Worm (Caenorhabditis elegans) whole organism, late embryonic: Measurements from ENCODE around the gene nspb-1.
"Not testable (repeated sequence)": the region's sequence is repeated elsewhere in the genome, so short reads cannot be mapped to it uniquely, and the experiment has no call there.

Experiments
- C08G9.2 ChIP-seq: sonication (generic microtip); optimal IDR thresholded peaks from 2 replicates; lab custom pipeline; 2016; ENCODE audit warnings: mild to moderate bottlenecking, missing genetic modification characterization, moderate library complexity, missing compliant biosample characterization
- F13H6.1 ChIP-seq: sonication (generic microtip); optimal IDR thresholded peaks from 2 replicates; lab custom pipeline; 2016; ENCODE audit warnings: missing genetic modification characterization, missing compliant biosample characterization
- K09A11.1 ChIP-seq: sonication (generic microtip); optimal IDR thresholded peaks from 2 replicates; lab custom pipeline; 2017; ENCODE audit warnings: antibody characterized with exemption, mild to moderate bottlenecking, missing genetic modification characterization, missing compliant biosample characterization; ENCODE audit not compliant: insufficient read depth
- T23F11.4 ChIP-seq: fragments of 200-800 bp; sonication (Bioruptor generic); optimal IDR thresholded peaks from 2 replicates; lab custom pipeline; 2018; ENCODE audit warnings: mild to moderate bottlenecking, missing genetic modification characterization, missing compliant biosample characterization
- ahr-1 ChIP-seq: sonication (generic microtip); optimal IDR thresholded peaks from 2 replicates; lab custom pipeline; 2016; ENCODE audit warnings: missing genetic modification characterization, missing compliant biosample characterization
- ceh-14 ChIP-seq: sonication (generic microtip); optimal IDR thresholded peaks from 2 replicates; lab custom pipeline; 2016; ENCODE audit warnings: missing genotype, missing genetic modification characterization, missing compliant biosample characterization
- ceh-2 ChIP-seq: sonication (generic microtip); optimal IDR thresholded peaks from 2 replicates; lab custom pipeline; 2016; ENCODE audit warnings: missing genotype, missing genetic modification characterization, missing compliant biosample characterization
- ceh-24 ChIP-seq: sonication (generic microtip); optimal IDR thresholded peaks from 2 replicates; lab custom pipeline; 2016; ENCODE audit warnings: mild to moderate bottlenecking, missing genetic modification characterization, missing compliant biosample characterization
- ceh-31 ChIP-seq: sonication (generic microtip); optimal IDR thresholded peaks from 2 replicates; lab custom pipeline; 2016; ENCODE audit warnings: missing genetic modification characterization, missing compliant biosample characterization
- ceh-34 ChIP-seq: sonication (generic microtip); optimal IDR thresholded peaks from 2 replicates; lab custom pipeline; 2016; ENCODE audit warnings: mild to moderate bottlenecking, missing genetic modification characterization, missing compliant biosample characterization
- ceh-45 ChIP-seq: fragments of 200-800 bp; sonication (Bioruptor generic); IDR thresholded peaks from 2 replicates; pipeline ENCODE4 v1.3.6; 2022; ENCODE audit warnings: missing genetic modification reagents, missing genetic modification characterization, missing compliant biosample characterization
- ceh-48 ChIP-seq: sonication (generic microtip); optimal IDR thresholded peaks from 2 replicates; lab custom pipeline; 2016; ENCODE audit warnings: missing genetic modification characterization, inconsistent platforms, missing compliant biosample characterization
- ceh-6 ChIP-seq: fragments of 200-800 bp; sonication (Bioruptor generic); optimal IDR thresholded peaks from 2 replicates; lab custom pipeline; 2018; ENCODE audit warnings: mild to moderate bottlenecking, missing genetic modification characterization, missing compliant biosample characterization
- elt-2 ChIP-seq: sonication (generic microtip); optimal IDR thresholded peaks from 2 replicates; lab custom pipeline; 2016; ENCODE audit warnings: missing genetic modification reagents, missing genetic modification characterization, missing compliant biosample characterization
- eyg-1 ChIP-seq: sonication (generic microtip); optimal IDR thresholded peaks from 2 replicates; lab custom pipeline; 2016; ENCODE audit warnings: missing genotype, missing genetic modification characterization, missing compliant biosample characterization
- fax-1 ChIP-seq: sonication (generic microtip); optimal IDR thresholded peaks from 2 replicates; lab custom pipeline; 2016; ENCODE audit warnings: missing genotype, missing genetic modification characterization, missing compliant biosample characterization
- fkh-10 ChIP-seq: fragments of 150-350 bp; optimal IDR thresholded peaks from 2 replicates; lab custom pipeline; 2014; ENCODE audit warnings: missing biosample characterization, missing genetic modification reagents, missing genetic modification characterization
- hlh-13 ChIP-seq: fragments of 200-800 bp; sonication (Bioruptor generic); optimal IDR thresholded peaks from 2 replicates; lab custom pipeline; 2018; ENCODE audit warnings: mild to moderate bottlenecking, missing genetic modification characterization, missing compliant biosample characterization
- hlh-15 ChIP-seq: sonication (generic microtip); optimal IDR thresholded peaks from 2 replicates; lab custom pipeline; 2016; ENCODE audit warnings: missing genetic modification characterization, missing compliant biosample characterization
- hlh-30 ChIP-seq: sonication (generic microtip); optimal IDR thresholded peaks from 2 replicates; lab custom pipeline; 2017; ENCODE audit warnings: antibody characterized with exemption, missing genetic modification characterization, missing compliant biosample characterization; ENCODE audit not compliant: insufficient read depth
- hlh-6 ChIP-seq: sonication (generic microtip); optimal IDR thresholded peaks from 2 replicates; lab custom pipeline; 2016; ENCODE audit warnings: missing genotype, missing genetic modification characterization, missing compliant biosample characterization
- lin-11 ChIP-seq: fragments of 200-800 bp; sonication (Bioruptor generic); optimal IDR thresholded peaks from 2 replicates; lab custom pipeline; 2018; ENCODE audit warnings: mild to moderate bottlenecking, missing genetic modification characterization, missing compliant biosample characterization
- madf-2 ChIP-seq: sonication (generic microtip); optimal IDR thresholded peaks from 2 replicates; lab custom pipeline; 2017; ENCODE audit warnings: missing genetic modification characterization, missing compliant biosample characterization
- mec-3 ChIP-seq: sonication (generic microtip); optimal IDR thresholded peaks from 2 replicates; lab custom pipeline; 2016; ENCODE audit warnings: borderline replicate concordance, missing genetic modification characterization, missing compliant biosample characterization
- nfya-1 ChIP-seq: sonication (generic microtip); optimal IDR thresholded peaks from 2 replicates; lab custom pipeline; 2017; ENCODE audit warnings: missing genetic modification characterization, mild to moderate bottlenecking, missing compliant biosample characterization, antibody characterized with exemption, moderate library complexity
- nhr-11 ChIP-seq: fragments of 150-350 bp; optimal IDR thresholded peaks from 2 replicates; lab custom pipeline; 2014; ENCODE audit warnings: missing biosample characterization, missing genetic modification characterization
- nhr-232 ChIP-seq: sonication (generic microtip); optimal IDR thresholded peaks from 2 replicates; lab custom pipeline; 2016; ENCODE audit warnings: missing genetic modification characterization, missing compliant biosample characterization
- odd-2 ChIP-seq: sonication (generic microtip); optimal IDR thresholded peaks from 2 replicates; lab custom pipeline; 2017; ENCODE audit warnings: antibody characterized with exemption, mild to moderate bottlenecking, missing genetic modification characterization, missing compliant biosample characterization
- pag-3 ChIP-seq: sonication (generic microtip); optimal IDR thresholded peaks from 2 replicates; lab custom pipeline; 2016; ENCODE audit warnings: missing compliant biosample characterization, missing genetic modification characterization, borderline replicate concordance
- pat-9 ChIP-seq: fragments of 200-800 bp; sonication (Bioruptor generic); optimal IDR thresholded peaks from 2 replicates; lab custom pipeline; 2018; ENCODE audit warnings: mild to moderate bottlenecking, missing genetic modification characterization, moderate library complexity, missing compliant biosample characterization
- pax-1 ChIP-seq: fragments of 150-350 bp; optimal IDR thresholded peaks from 2 replicates; lab custom pipeline; 2014; ENCODE audit warnings: missing biosample characterization, missing genetic modification characterization
- pha-2 ChIP-seq: sonication (generic microtip); optimal IDR thresholded peaks from 2 replicates; lab custom pipeline; 2017; ENCODE audit warnings: mild to moderate bottlenecking, missing genetic modification characterization, missing compliant biosample characterization
- pha-4 ChIP-seq: fragments of 150-350 bp; optimal IDR thresholded peaks from 2 replicates; lab custom pipeline; 2018; ENCODE audit warnings: missing biosample characterization, missing genetic modification reagents, missing genetic modification characterization
- pros-1 ChIP-seq: fragments of 150-350 bp; optimal IDR thresholded peaks from 2 replicates; lab custom pipeline; 2014; ENCODE audit warnings: missing biosample characterization, missing genetic modification reagents, missing genetic modification characterization
- ref-2 ChIP-seq: sonication (generic microtip); optimal IDR thresholded peaks from 2 replicates; lab custom pipeline; 2016; ENCODE audit warnings: missing genetic modification characterization, missing compliant biosample characterization
- sox-4 ChIP-seq: sonication (generic microtip); optimal IDR thresholded peaks from 2 replicates; lab custom pipeline; 2017; ENCODE audit warnings: mild to moderate bottlenecking, missing genetic modification characterization, inconsistent platforms, missing compliant biosample characterization
- tbx-7 ChIP-seq: sonication (generic microtip); optimal IDR thresholded peaks from 2 replicates; lab custom pipeline; 2016; ENCODE audit warnings: missing genotype, missing genetic modification characterization, missing compliant biosample characterization
- unc-3 ChIP-seq, 2 experiments: fragments of 200-800 bp in 1 of 2; sonication (Bioruptor generic) in 1 of 2; sonication (generic microtip) in 1 of 2; conservative IDR thresholded peaks in 1 of 2; optimal IDR thresholded peaks in 1 of 2; 2 replicates each; pipeline versions ENCODE4 v1.3.6 to Lab custom; 2016 to 2022; ENCODE audit warnings: missing compliant biosample characterization in 2 of 2, missing genetic modification characterization in 2 of 2, missing genetic modification reagents in 1 of 2
- unc-55 ChIP-seq: sonication (generic microtip); optimal IDR thresholded peaks from 2 replicates; lab custom pipeline; 2017; ENCODE audit warnings: missing biosample characterization, missing genetic modification reagents, missing genetic modification characterization
- unc-86 ChIP-seq: sonication (generic microtip); optimal IDR thresholded peaks from 2 replicates; lab custom pipeline; 2016; ENCODE audit warnings: missing genetic modification characterization, missing compliant biosample characterization
- zip-5 ChIP-seq: sonication (generic microtip); optimal IDR thresholded peaks from 2 replicates; lab custom pipeline; 2016; ENCODE audit warnings: missing genetic modification characterization, missing compliant biosample characterization

Gene nspb-1

DNA sequence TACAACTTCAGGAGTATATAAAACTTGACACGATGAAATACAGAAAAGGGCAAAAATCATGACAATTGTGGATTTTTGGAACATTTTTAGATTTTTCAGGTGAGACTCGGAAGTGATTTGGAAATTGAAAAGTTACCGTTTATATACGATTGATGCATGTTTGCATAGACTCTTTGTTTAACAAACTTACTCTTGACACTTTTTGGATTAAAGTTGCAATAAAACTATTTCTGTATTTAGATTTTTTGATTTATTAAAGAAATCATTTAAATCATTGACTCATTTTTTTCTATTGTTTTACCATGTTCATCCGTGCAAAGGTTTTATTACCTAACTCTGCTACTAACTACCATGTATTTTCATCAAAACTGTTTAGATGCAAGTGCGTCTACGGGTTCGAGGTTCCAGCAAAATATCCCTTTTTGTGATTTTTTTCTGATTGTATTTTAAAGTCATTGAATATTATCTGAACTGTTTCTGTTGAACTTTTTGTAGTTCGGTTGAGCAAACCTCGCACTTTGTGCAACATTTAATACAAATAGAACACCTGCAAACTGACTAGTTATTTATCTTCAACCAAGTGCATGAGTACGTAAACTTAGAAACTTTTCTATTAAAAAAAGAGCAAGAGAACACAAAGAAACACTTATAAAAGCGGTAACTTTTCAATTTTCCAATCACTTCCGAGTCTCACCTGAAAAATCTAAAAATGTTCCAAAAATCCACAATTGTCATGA lies at the start of gene nspb-1, which contains the start of gene nspb-2:
TSS of gene nspb-1 (minus strand) at position 101 of the 737 bp plus-strand sequence.
TSS of gene nspb-2 (plus strand) at position 687 of the 737 bp plus-strand sequence.
- not testable (repeated sequence) for TF ChIP-seq hlh-6 (tag; lab: Kevin White, UChicago); K09A11.1 (tag; lab: Kevin White, UChicago); pag-3
- TF ChIP-seq, all 69 proteins: peak for 0; not testable (repeated sequence) for 69

DNA sequence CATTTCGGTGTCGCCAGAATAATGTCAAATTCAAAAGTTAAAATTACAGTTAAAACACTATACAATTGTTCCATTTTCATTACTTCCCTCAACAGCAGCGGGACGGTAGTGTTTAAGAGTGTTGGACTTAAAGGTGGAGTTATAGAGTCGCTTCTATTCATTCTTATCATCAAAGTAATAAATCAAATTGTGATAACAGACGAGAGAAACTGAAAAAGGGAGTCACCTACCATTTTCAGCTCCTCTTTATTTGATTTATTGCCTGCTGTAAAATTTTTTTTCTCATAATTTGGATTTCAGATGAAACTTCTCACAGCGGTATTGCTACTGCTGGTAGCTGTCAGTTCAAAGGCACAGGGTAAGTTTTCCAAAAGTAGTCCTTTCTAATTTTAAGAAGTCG lies 49.0 kb upstream of the nspb-1 start, which contains the start of gene C01B10.6:
TSS of gene C01B10.6 (plus strand) at position 301 of the 400 bp plus-strand sequence.
- TF ChIP-seq nhr-11 (tag; lab: Kevin White, UChicago) = no peak
- no peak for TF ChIP-seq madf-2 (tag; lab: Kevin White, UChicago)
- no peak for TF ChIP-seq unc-86
- TF ChIP-seq eyg-1 = no peak
- no peak for TF ChIP-seq elt-2 (tag; lab: Kevin White, UChicago)
- TF ChIP-seq fax-1 (tag; lab: Kevin White, UChicago) = no peak
- no peak for TF ChIP-seq pat-9 (tag; lab: Kevin White, UChicago)

DNA sequence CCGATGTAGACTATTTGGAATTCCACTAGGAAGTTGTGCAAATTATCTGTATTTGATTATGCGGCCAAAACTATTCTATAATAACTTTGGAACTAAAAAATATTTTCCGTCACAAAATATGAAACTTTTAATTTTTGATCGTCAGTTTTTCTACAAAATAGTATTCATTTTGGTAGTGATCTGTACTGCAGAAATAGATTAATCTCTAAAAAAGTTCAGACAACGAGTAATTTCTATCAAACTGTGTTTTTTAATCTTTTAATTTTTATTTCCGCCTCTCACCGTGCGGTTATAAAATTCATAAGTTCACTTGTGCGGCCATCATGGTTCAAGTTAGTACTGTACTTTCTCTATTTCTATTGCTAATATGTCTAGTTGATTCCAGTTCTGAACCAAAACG lies 47.3 kb upstream of the nspb-1 start, which contains the start of gene C01B10.7:
TSS of gene C01B10.7 (plus strand) at position 301 of the 400 bp plus-strand sequence.
- TF ChIP-seq ceh-24 (no peak), pha-4 (tag; lab: Kevin White, UChicago) (no peak), sox-4 (tag; lab: Kevin White, UChicago) (no peak), hlh-15 (no peak), elt-2 (tag; lab: Kevin White, UChicago) (no peak), ceh-45 (GFP tag; lab: Robert Waterston, UW) (no peak), odd-2 (tag; lab: Kevin White, UChicago) (no peak), pat-9 (tag; lab: Kevin White, UChicago) (no peak)
- TF ChIP-seq, all 69 proteins: peak for 0

DNA sequence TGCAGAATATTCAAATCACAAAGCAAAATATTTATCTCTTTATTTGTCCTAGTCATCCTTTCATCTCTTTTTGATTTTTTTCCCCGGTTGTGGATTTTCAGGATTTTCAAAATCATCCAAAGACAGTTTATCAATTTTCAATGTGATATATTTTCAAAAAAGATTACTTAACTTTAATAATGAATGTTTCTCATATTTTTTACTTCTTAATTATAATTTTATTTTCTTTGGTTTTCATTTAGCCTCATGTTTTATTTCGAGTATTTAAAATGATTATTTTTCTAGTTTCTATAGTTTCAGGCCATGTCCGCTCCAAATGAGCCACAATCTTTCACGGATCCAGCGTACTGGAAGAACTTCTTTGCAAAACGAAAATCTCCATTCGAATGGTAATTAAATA lies 43.9 kb upstream of the nspb-1 start, which contains the start of gene metl-13:
TSS of gene metl-13 (plus strand) at position 301 of the 400 bp plus-strand sequence.
- TF ChIP-seq unc-55 (no peak), ahr-1 (tag; lab: Kevin White, UChicago) (no peak), T23F11.4 (GFP tag; lab: Kevin White, UChicago) (no peak), pros-1 (tag; lab: Kevin White, UChicago) (no peak), ref-2 (no peak), ceh-34 (no peak), hlh-13 (GFP tag; lab: Kevin White, UChicago) (no peak), fkh-10 (GFP tag; lab: Kevin White, UChicago) (no peak), unc-3 (GFP tag; conservative IDR thresholded peaks at IDR 0.05; lab: Robert Waterston, UW) (no peak), unc-3 (tag; optimal IDR thresholded peaks at IDR 0.05; lab: Kevin White, UChicago) (no peak), hlh-30 (tag; lab: Kevin White, UChicago) (no peak), fax-1 (tag; lab: Kevin White, UChicago) (no peak), hlh-15 (no peak), odd-2 (tag; lab: Kevin White, UChicago) (no peak), unc-86 (no peak), pax-1 (no peak), ceh-6 (no peak), ceh-2 (tag; lab: Kevin White, UChicago) (no peak), elt-2 (tag; lab: Kevin White, UChicago) (no peak), nhr-232 (tag; lab: Kevin White, UChicago) (no peak)

DNA sequence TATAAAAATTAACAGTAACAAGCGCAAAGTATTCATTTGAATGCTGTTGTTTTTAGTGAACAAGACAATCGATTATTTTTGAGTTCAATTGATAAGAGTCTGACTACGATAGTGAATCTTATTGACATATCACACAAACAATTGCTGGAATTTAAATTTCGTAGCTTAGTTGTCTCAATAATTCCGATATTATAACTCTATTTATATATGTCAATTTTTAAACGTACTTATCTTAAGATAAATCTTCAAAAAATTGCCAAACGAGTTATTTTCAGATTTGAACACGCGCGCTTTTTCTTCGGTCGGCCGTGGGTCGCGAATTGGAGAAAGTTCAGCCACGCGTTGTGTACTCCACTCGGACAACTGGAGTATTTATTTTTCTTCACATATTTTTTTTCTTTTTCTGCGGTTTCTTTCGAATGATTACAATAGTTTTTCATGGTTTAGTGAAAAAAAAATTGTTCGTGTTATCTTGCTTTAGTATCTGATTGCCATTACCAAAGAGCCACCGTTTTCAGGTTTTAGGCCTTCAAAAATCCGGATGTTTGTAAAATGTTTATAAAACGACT lies 40.9 kb upstream of the nspb-1 start, which contains the start of the genes cest-5.1 and C01B10.9:
TSS of gene cest-5.1 (minus strand) at position 51 of the 569 bp plus-strand sequence.
TSS of gene C01B10.9 (plus strand) at position 519 of the 569 bp plus-strand sequence.
- TF ChIP-seq pha-2 (peak; percentile 6), tbx-7 (tag; lab: Kevin White, UChicago) (peak; percentile 84), ceh-48 (tag; lab: Kevin White, UChicago) (no peak), F13H6.1 (peak; percentile 58), mec-3 (tag; lab: Kevin White, UChicago) (peak; percentile 60), nfya-1 (tag; lab: Kevin White, UChicago) (peak; percentile 5), ceh-31 (tag; lab: Kevin White, UChicago) (peak; percentile 95), fax-1 (tag; lab: Kevin White, UChicago) (peak; percentile 45), C08G9.2 (tag; lab: Kevin White, UChicago) (peak; percentile 91), ceh-34 (peak; percentile 64), unc-3 (GFP tag; conservative IDR thresholded peaks at IDR 0.05; lab: Robert Waterston, UW) (no peak), unc-3 (tag; optimal IDR thresholded peaks at IDR 0.05; lab: Kevin White, UChicago) (peak; percentile 23), unc-86 (no peak), lin-11 (tag; lab: Kevin White, UChicago) (no peak), ceh-14 (tag; lab: Kevin White, UChicago) (peak; percentile 68), zip-5 (peak; percentile 74)
